Worm (Caenorhabditis elegans) whole organism, young adult: ENCODE measurements around the gene C39E9.12.

Experiments used
- B0019.2 ChIP-seq: fragments of 200-800 bp; sonication (Bioruptor generic); conservative IDR thresholded peaks from 2 replicates; pipeline ENCODE4 v1.3.6; 2022; ENCODE audit warnings: missing genetic modification reagents, missing genetic modification characterization, missing compliant biosample characterization
- B0035.1 ChIP-seq: sonication (generic microtip); optimal IDR thresholded peaks from 2 replicates; lab custom pipeline; 2016; ENCODE audit warnings: missing genetic modification characterization, mild to moderate bottlenecking, missing compliant biosample characterization, missing genotype, missing genetic modification reagents
- B0261.1 ChIP-seq: sonication (generic microtip); optimal IDR thresholded peaks from 2 replicates; lab custom pipeline; 2016; ENCODE audit warnings: mild to moderate bottlenecking, missing genetic modification characterization, moderate library complexity, missing compliant biosample characterization
- F37B4.10 ChIP-seq: fragments of 200-800 bp; sonication (Bioruptor generic); IDR thresholded peaks from 2 replicates; pipeline ENCODE4 v1.3.6; 2022; ENCODE audit warnings: missing genetic modification characterization, missing compliant biosample characterization
- F52B5.7 ChIP-seq: sonication (generic microtip); optimal IDR thresholded peaks from 2 replicates; lab custom pipeline; 2016; ENCODE audit warnings: mild to moderate bottlenecking, missing genetic modification characterization, missing compliant biosample characterization
- F57A8.1 ChIP-seq: fragments of 200-800 bp; sonication (Bioruptor generic); optimal IDR thresholded peaks from 2 replicates; lab custom pipeline; 2018; ENCODE audit warnings: mild to moderate bottlenecking, missing genetic modification characterization, moderate library complexity, missing compliant biosample characterization
- F57C9.4 ChIP-seq: sonication (generic microtip); optimal IDR thresholded peaks from 2 replicates; lab custom pipeline; 2017; ENCODE audit warnings: mild to moderate bottlenecking, missing genetic modification characterization, missing compliant biosample characterization
- K11D2.4 ChIP-seq: fragments of 200-800 bp; sonication (Bioruptor generic); IDR thresholded peaks from 2 replicates; pipeline ENCODE4 v1.3.6; 2022; ENCODE audit warnings: missing genetic modification reagents, missing genetic modification characterization, missing compliant biosample characterization
- Y79H2A.3 ChIP-seq: fragments of 200-800 bp; sonication (Bioruptor generic); conservative IDR thresholded peaks from 2 replicates; pipeline ENCODE4 v1.3.6; 2022; ENCODE audit warnings: missing genetic modification reagents, missing genetic modification characterization, missing compliant biosample characterization
- attf-3 ChIP-seq: fragments of 200-800 bp; sonication (Bioruptor generic); conservative IDR thresholded peaks from 2 replicates; pipeline ENCODE4 v1.3.6; 2022; ENCODE audit warnings: missing genetic modification reagents, missing genetic modification characterization, missing compliant biosample characterization
- bed-1 ChIP-seq: fragments of 200-800 bp; sonication (Bioruptor generic); IDR thresholded peaks from 2 replicates; pipeline ENCODE4 v1.3.6; 2022; ENCODE audit warnings: missing genetic modification reagents, missing genetic modification characterization, missing compliant biosample characterization
- ceh-100 ChIP-seq: fragments of 200-800 bp; sonication (Bioruptor generic); IDR thresholded peaks from 2 replicates; pipeline ENCODE4 v1.3.6; 2022; ENCODE audit warnings: missing genetic modification reagents, missing genetic modification characterization, missing compliant biosample characterization
- ceh-40 ChIP-seq: fragments of 200-800 bp; sonication (Bioruptor generic); IDR thresholded peaks from 2 replicates; pipeline ENCODE4 v1.3.6; 2022; ENCODE audit warnings: missing genetic modification characterization, missing compliant biosample characterization
- egl-18 ChIP-seq: fragments of 200-800 bp; sonication (Bioruptor generic); IDR thresholded peaks from 2 replicates; pipeline ENCODE4 v1.3.6; 2022; ENCODE audit warnings: missing genetic modification reagents, missing genetic modification characterization, missing compliant biosample characterization
- egl-44 ChIP-seq: fragments of 200-800 bp; sonication (Bioruptor generic); IDR thresholded peaks from 2 replicates; pipeline ENCODE4 v1.3.6; 2022; ENCODE audit warnings: missing genetic modification reagents, missing genetic modification characterization, missing compliant biosample characterization
- ekl-4 ChIP-seq: fragments of 200-800 bp; sonication (Bioruptor generic); IDR thresholded peaks from 2 replicates; pipeline ENCODE4 v1.3.6; 2022; ENCODE audit warnings: missing genetic modification reagents, missing genetic modification characterization, missing compliant biosample characterization
- gei-17 ChIP-seq: fragments of 200-800 bp; sonication (Bioruptor generic); optimal IDR thresholded peaks from 2 replicates; lab custom pipeline; 2018; ENCODE audit warnings: mild to moderate bottlenecking, missing genetic modification characterization, missing compliant biosample characterization
- hlh-12 ChIP-seq: sonication (generic microtip); optimal IDR thresholded peaks from 2 replicates; lab custom pipeline; 2016; ENCODE audit warnings: missing genetic modification characterization, missing compliant biosample characterization
- lag-1 ChIP-seq: fragments of 200-800 bp; sonication (Bioruptor generic); IDR thresholded peaks from 2 replicates; pipeline ENCODE4 v1.3.6; 2022; ENCODE audit warnings: missing genetic modification reagents, missing genetic modification characterization, missing compliant biosample characterization
- lin-26 ChIP-seq: fragments of 200-800 bp; sonication (Bioruptor generic); IDR thresholded peaks from 2 replicates; pipeline ENCODE4 v1.3.6; 2022; ENCODE audit warnings: missing genetic modification reagents, missing genetic modification characterization, missing compliant biosample characterization
- lin-35 ChIP-seq, 3 experiments: fragments of 150-350 bp in 2 of 3; sonication (generic microtip) in 1 of 3; optimal IDR thresholded peaks; 2 replicates each; lab custom pipeline; 2014 to 2018; ENCODE audit warnings: missing biosample characterization in 3 of 3, missing genetic modification characterization in 3 of 3, missing genetic modification reagents in 3 of 3
- lir-1 ChIP-seq: fragments of 200-800 bp; sonication (Bioruptor generic); conservative IDR thresholded peaks from 2 replicates; pipeline ENCODE4 v1.3.6; 2022; ENCODE audit warnings: missing genetic modification reagents, missing genetic modification characterization, missing compliant biosample characterization
- lsy-27 ChIP-seq: sonication (generic microtip); optimal IDR thresholded peaks from 2 replicates; lab custom pipeline; 2017; ENCODE audit warnings: missing genetic modification characterization, mild to moderate bottlenecking, missing compliant biosample characterization, antibody characterized with exemption, missing genotype, borderline replicate concordance; ENCODE audit not compliant: insufficient read depth
- madf-10 ChIP-seq: sonication (generic microtip); optimal IDR thresholded peaks from 2 replicates; lab custom pipeline; 2016; ENCODE audit warnings: mild to moderate bottlenecking, missing genetic modification characterization, missing compliant biosample characterization
- mcd-1 ChIP-seq: fragments of 200-800 bp; sonication (Bioruptor generic); IDR thresholded peaks from 2 replicates; pipeline ENCODE4 v1.3.6; 2022; ENCODE audit warnings: missing genetic modification reagents, missing genetic modification characterization, missing compliant biosample characterization
- mel-28 ChIP-seq: sonication (generic microtip); optimal IDR thresholded peaks from 2 replicates; lab custom pipeline; 2016; ENCODE audit warnings: borderline replicate concordance, mild to moderate bottlenecking, missing genetic modification characterization, missing compliant biosample characterization
- nfyb-1 ChIP-seq: fragments of 200-800 bp; sonication (Bioruptor generic); IDR thresholded peaks from 2 replicates; pipeline ENCODE4 v1.3.6; 2022; ENCODE audit warnings: missing genetic modification reagents, missing genetic modification characterization, missing compliant biosample characterization
- rcor-1 ChIP-seq: fragments of 200-800 bp; sonication (Bioruptor generic); IDR thresholded peaks from 2 replicates; pipeline ENCODE4 v1.3.6; 2022; ENCODE audit warnings: missing genetic modification reagents, missing genetic modification characterization, missing compliant biosample characterization
- snpc-4 ChIP-seq, 5 experiments: fragments of 150-350 bp in 1 of 5; sonication (generic microtip) in 4 of 5; optimal IDR thresholded peaks; 2 replicates each; lab custom pipeline; 2014 to 2018; ENCODE audit warnings: missing genetic modification characterization in 5 of 5, missing biosample characterization in 3 of 5, antibody characterized with exemption in 2 of 5, mild to moderate bottlenecking in 2 of 5, missing compliant biosample characterization in 2 of 5, missing genotype in 2 of 5, moderate library complexity in 2 of 5, missing genetic modification reagents in 1 of 5
- somi-1 ChIP-seq: fragments of 200-800 bp; sonication (Bioruptor generic); optimal IDR thresholded peaks from 2 replicates; lab custom pipeline; 2018; ENCODE audit warnings: mild to moderate bottlenecking, missing genetic modification characterization, missing compliant biosample characterization
- zfh-2 ChIP-seq: fragments of 200-800 bp; sonication (Bioruptor generic); conservative IDR thresholded peaks from 2 replicates; pipeline ENCODE4 v1.3.6; 2022; ENCODE audit warnings: missing genetic modification reagents, missing genetic modification characterization, missing compliant biosample characterization
- ztf-26 ChIP-seq: sonication (generic microtip); optimal IDR thresholded peaks from 2 replicates; lab custom pipeline; 2017; ENCODE audit warnings: missing genetic modification characterization, missing compliant biosample characterization

The C39E9.12 gene

DNA sequence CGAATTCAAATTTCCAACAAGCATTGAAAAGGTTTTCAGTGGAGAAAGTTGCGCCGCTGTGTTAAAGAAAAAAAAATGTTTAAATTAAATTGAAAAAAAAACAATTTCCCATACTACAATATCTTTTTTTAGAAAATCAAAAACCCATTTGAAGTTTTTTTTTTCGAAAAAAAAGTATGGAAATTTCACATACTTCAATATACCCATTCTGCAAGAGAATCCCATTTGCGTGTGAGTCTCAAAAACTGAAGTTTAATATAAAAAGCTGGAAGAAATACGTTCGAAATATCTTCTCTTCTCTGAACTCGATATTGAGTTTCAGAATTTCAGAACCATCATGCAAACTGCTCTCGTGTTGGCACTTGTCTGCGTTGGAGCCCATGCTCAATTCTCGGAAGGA lies 23.7 kb upstream of the C39E9.12 start, which contains the start of gene scl-7:
scl-7 (plus strand) TSS at position 301 of the 400 bp plus-strand sequence.
- TF ChIP-seq F57A8.1 (GFP tag; lab: Kevin White, UChicago) (no peak), rcor-1 (GFP tag; lab: Robert Waterston, UW) (no peak), F37B4.10 (no peak), mel-28 (tag; lab: Kevin White, UChicago) (no peak), mcd-1 (GFP tag; lab: Robert Waterston, UW) (no peak), ceh-100 (GFP tag; lab: Robert Waterston, UW) (no peak), lsy-27 (tag; lab: Kevin White, UChicago) (no peak), lir-1 (GFP tag; lab: Robert Waterston, UW) (no peak)

DNA sequence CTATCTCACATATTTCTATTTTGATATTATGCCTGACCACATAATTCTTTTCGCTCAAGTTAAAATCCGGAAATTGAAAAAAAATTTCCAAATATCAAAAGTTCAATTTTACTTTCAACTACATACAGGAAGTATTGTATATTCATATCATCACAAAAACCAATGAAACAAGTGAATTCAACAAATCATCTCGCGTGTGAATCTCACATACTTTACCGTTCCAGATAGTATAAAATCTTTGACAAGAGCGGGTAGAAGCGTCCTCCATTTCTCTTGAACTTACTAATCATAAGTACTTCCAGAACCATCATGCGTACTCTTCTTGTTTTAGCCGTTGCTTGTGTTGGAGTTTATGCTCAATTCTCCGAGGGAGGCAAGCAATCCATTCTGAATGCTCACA lies 22.4 kb upstream of the C39E9.12 start, which contains the start of gene scl-8:
scl-8 (plus strand) TSS at position 301 of the 400 bp plus-strand sequence.
- TF ChIP-seq egl-18 (GFP tag; lab: Robert Waterston, UW), result no peak
- no peak for TF ChIP-seq F57C9.4
- no peak for TF ChIP-seq egl-44 (GFP tag; lab: Robert Waterston, UW)
- TF ChIP-seq lin-35 (GFP tag; optimal IDR thresholded peaks at IDR 0.05; lab: Kevin White, UChicago), result no peak
- no peak for TF ChIP-seq hlh-12 (tag; lab: Kevin White, UChicago)
- no peak for TF ChIP-seq lag-1 (GFP tag; lab: Robert Waterston, UW)
- no peak for TF ChIP-seq zfh-2 (GFP tag; lab: Robert Waterston, UW)
- TF ChIP-seq Y79H2A.3 (GFP tag; lab: Robert Waterston, UW), result no peak
- no peak for TF ChIP-seq ekl-4
- TF ChIP-seq B0035.1, result no peak
- no peak for TF ChIP-seq ceh-40 (GFP tag; lab: Robert Waterston, UW)
- no peak for TF ChIP-seq gei-17 (GFP tag; lab: Kevin White, UChicago)
- TF ChIP-seq lsy-27 (tag; lab: Kevin White, UChicago), result no peak
- TF ChIP-seq F52B5.7 (tag; lab: Kevin White, UChicago), result no peak
- no peak for TF ChIP-seq bed-1 (GFP tag; lab: Robert Waterston, UW)
- TF ChIP-seq madf-10, result no peak
- TF ChIP-seq attf-3 (GFP tag; lab: Robert Waterston, UW), result no peak

DNA sequence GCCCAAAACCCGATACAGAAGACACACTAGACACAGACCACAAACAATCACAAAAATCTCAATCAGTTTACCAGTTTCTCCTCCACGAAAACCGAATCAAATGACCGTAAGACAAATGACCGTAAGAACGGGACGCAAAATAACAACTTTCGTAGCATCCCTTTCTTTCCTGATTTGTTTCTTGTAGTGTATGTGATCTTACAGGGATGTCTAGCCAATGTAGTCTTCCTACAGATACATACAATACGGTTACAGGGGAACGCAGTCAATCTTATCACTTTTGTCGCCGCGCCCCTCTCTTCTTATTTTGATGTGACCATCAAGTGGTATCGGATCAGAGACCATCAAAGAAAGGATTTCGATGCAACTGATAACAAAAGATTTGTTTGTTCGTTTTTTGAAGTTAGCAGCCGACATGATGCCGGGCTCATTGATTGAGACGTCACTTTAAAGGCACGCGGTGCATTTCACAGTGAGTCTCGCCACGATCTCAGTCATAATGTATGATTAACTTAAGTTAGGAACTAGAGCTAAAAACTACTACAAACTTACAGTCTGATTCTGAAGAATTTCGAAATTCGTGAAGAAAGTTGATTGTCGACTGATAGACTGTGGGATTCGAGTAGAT lies 18.1 kb upstream of the C39E9.12 start:
- TF ChIP-seq snpc-4 (GFP tag; optimal IDR thresholded peaks at IDR 0.05; lab: Kevin White, UChicago) (no peak), snpc-4 (tag; optimal IDR thresholded peaks at IDR 0.05; lab: Kevin White, UChicago) (peak in 3 of 4 experiments; percentile 14 to 79 (median 62)), lin-26 (GFP tag; lab: Robert Waterston, UW) (peak; percentile 47; the same call in 1 of the 2 replicates), somi-1 (GFP tag; lab: Kevin White, UChicago) (peak; percentile 17), ztf-26 (tag; lab: Kevin White, UChicago) (no peak)

ce11 chrIV:13076620-13077019 lies 17.2 kb upstream of the C39E9.12 start, which contains the start of gene C39E9.7:
TSS of gene C39E9.7 (minus strand) at chrIV:13076720.
- TF ChIP-seq K11D2.4 (GFP tag; lab: Robert Waterston, UW) (no peak), B0261.1 (tag; lab: Kevin White, UChicago) (no peak), mcd-1 (GFP tag; lab: Robert Waterston, UW) (no peak), B0019.2 (GFP tag; lab: Robert Waterston, UW) (no peak), ceh-40 (GFP tag; lab: Robert Waterston, UW) (no peak), nfyb-1 (GFP tag; lab: Robert Waterston, UW) (no peak)
